Worm (Caenorhabditis elegans) whole organism, late embryonic: Measurements from ENCODE around the gene ZK813.6.

ENCODE experiments used
- C08G9.2 ChIP-seq: sonication (generic microtip); optimal IDR thresholded peaks from 2 replicates; lab custom pipeline; 2016; ENCODE audit warnings: mild to moderate bottlenecking, missing genetic modification characterization, moderate library complexity, missing compliant biosample characterization
- K02D7.2 ChIP-seq: sonication (generic microtip); optimal IDR thresholded peaks from 2 replicates; lab custom pipeline; 2017; ENCODE audit warnings: mild to moderate bottlenecking, missing genetic modification characterization, missing compliant biosample characterization
- Y22D7AL.16 ChIP-seq: sonication (generic microtip); optimal IDR thresholded peaks from 2 replicates; lab custom pipeline; 2016; ENCODE audit warnings: missing genetic modification characterization, missing compliant biosample characterization
- ahr-1 ChIP-seq: sonication (generic microtip); optimal IDR thresholded peaks from 2 replicates; lab custom pipeline; 2016; ENCODE audit warnings: missing genetic modification characterization, missing compliant biosample characterization
- ama-1 ChIP-seq: fragments of 150-350 bp; optimal IDR thresholded peaks from 2 replicates; lab custom pipeline; 2014
- ceh-18 ChIP-seq: sonication (generic microtip); optimal IDR thresholded peaks from 2 replicates; lab custom pipeline; 2016; ENCODE audit warnings: missing genetic modification characterization, missing compliant biosample characterization
- ceh-19 ChIP-seq: fragments of 200-800 bp; sonication (Bioruptor generic); optimal IDR thresholded peaks from 2 replicates; lab custom pipeline; 2018; ENCODE audit warnings: mild to moderate bottlenecking, missing genetic modification characterization, missing compliant biosample characterization
- ceh-2 ChIP-seq: sonication (generic microtip); optimal IDR thresholded peaks from 2 replicates; lab custom pipeline; 2016; ENCODE audit warnings: missing genotype, missing genetic modification characterization, missing compliant biosample characterization
- ceh-31 ChIP-seq: sonication (generic microtip); optimal IDR thresholded peaks from 2 replicates; lab custom pipeline; 2016; ENCODE audit warnings: missing genetic modification characterization, missing compliant biosample characterization
- ceh-34 ChIP-seq: sonication (generic microtip); optimal IDR thresholded peaks from 2 replicates; lab custom pipeline; 2016; ENCODE audit warnings: mild to moderate bottlenecking, missing genetic modification characterization, missing compliant biosample characterization
- ceh-48 ChIP-seq: sonication (generic microtip); optimal IDR thresholded peaks from 2 replicates; lab custom pipeline; 2016; ENCODE audit warnings: missing genetic modification characterization, inconsistent platforms, missing compliant biosample characterization
- ceh-9 ChIP-seq: sonication (generic microtip); optimal IDR thresholded peaks from 2 replicates; lab custom pipeline; 2016; ENCODE audit warnings: mild to moderate bottlenecking, missing genetic modification characterization, inconsistent platforms, missing compliant biosample characterization
- che-1 ChIP-seq: sonication (generic microtip); optimal IDR thresholded peaks from 2 replicates; lab custom pipeline; 2016; ENCODE audit warnings: mild to moderate bottlenecking, missing genetic modification characterization, missing compliant biosample characterization
- elt-2 ChIP-seq: sonication (generic microtip); optimal IDR thresholded peaks from 2 replicates; lab custom pipeline; 2016; ENCODE audit warnings: missing genetic modification reagents, missing genetic modification characterization, missing compliant biosample characterization
- elt-4 ChIP-seq: sonication (generic microtip); optimal IDR thresholded peaks from 2 replicates; lab custom pipeline; 2016; ENCODE audit warnings: missing genetic modification characterization, missing compliant biosample characterization
- eyg-1 ChIP-seq: sonication (generic microtip); optimal IDR thresholded peaks from 2 replicates; lab custom pipeline; 2016; ENCODE audit warnings: missing genotype, missing genetic modification characterization, missing compliant biosample characterization
- fax-1 ChIP-seq: sonication (generic microtip); optimal IDR thresholded peaks from 2 replicates; lab custom pipeline; 2016; ENCODE audit warnings: missing genotype, missing genetic modification characterization, missing compliant biosample characterization
- fkh-6 ChIP-seq: sonication (generic microtip); optimal IDR thresholded peaks from 2 replicates; lab custom pipeline; 2016; ENCODE audit warnings: missing genetic modification characterization, missing compliant biosample characterization
- gmeb-2 ChIP-seq: sonication (generic microtip); optimal IDR thresholded peaks from 2 replicates; lab custom pipeline; 2016; ENCODE audit warnings: missing genetic modification characterization, inconsistent platforms, missing compliant biosample characterization
- hlh-15 ChIP-seq: sonication (generic microtip); optimal IDR thresholded peaks from 2 replicates; lab custom pipeline; 2016; ENCODE audit warnings: missing genetic modification characterization, missing compliant biosample characterization
- hlh-6 ChIP-seq: sonication (generic microtip); optimal IDR thresholded peaks from 2 replicates; lab custom pipeline; 2016; ENCODE audit warnings: missing genotype, missing genetic modification characterization, missing compliant biosample characterization
- hlh-8 ChIP-seq: sonication (generic microtip); optimal IDR thresholded peaks from 2 replicates; lab custom pipeline; 2016; ENCODE audit warnings: missing genotype, missing genetic modification characterization, missing compliant biosample characterization
- lin-11 ChIP-seq: fragments of 200-800 bp; sonication (Bioruptor generic); optimal IDR thresholded peaks from 2 replicates; lab custom pipeline; 2018; ENCODE audit warnings: mild to moderate bottlenecking, missing genetic modification characterization, missing compliant biosample characterization
- mec-3 ChIP-seq: sonication (generic microtip); optimal IDR thresholded peaks from 2 replicates; lab custom pipeline; 2016; ENCODE audit warnings: borderline replicate concordance, missing genetic modification characterization, missing compliant biosample characterization
- nfya-1 ChIP-seq: sonication (generic microtip); optimal IDR thresholded peaks from 2 replicates; lab custom pipeline; 2017; ENCODE audit warnings: missing genetic modification characterization, mild to moderate bottlenecking, missing compliant biosample characterization, antibody characterized with exemption, moderate library complexity
- nhr-11 ChIP-seq: fragments of 150-350 bp; optimal IDR thresholded peaks from 2 replicates; lab custom pipeline; 2014; ENCODE audit warnings: missing biosample characterization, missing genetic modification characterization
- nhr-232 ChIP-seq: sonication (generic microtip); optimal IDR thresholded peaks from 2 replicates; lab custom pipeline; 2016; ENCODE audit warnings: missing genetic modification characterization, missing compliant biosample characterization
- odd-2 ChIP-seq: sonication (generic microtip); optimal IDR thresholded peaks from 2 replicates; lab custom pipeline; 2017; ENCODE audit warnings: antibody characterized with exemption, mild to moderate bottlenecking, missing genetic modification characterization, missing compliant biosample characterization
- pag-3 ChIP-seq: sonication (generic microtip); optimal IDR thresholded peaks from 2 replicates; lab custom pipeline; 2016; ENCODE audit warnings: missing compliant biosample characterization, missing genetic modification characterization, borderline replicate concordance
- pat-9 ChIP-seq: fragments of 200-800 bp; sonication (Bioruptor generic); optimal IDR thresholded peaks from 2 replicates; lab custom pipeline; 2018; ENCODE audit warnings: mild to moderate bottlenecking, missing genetic modification characterization, moderate library complexity, missing compliant biosample characterization
- pha-2 ChIP-seq: sonication (generic microtip); optimal IDR thresholded peaks from 2 replicates; lab custom pipeline; 2017; ENCODE audit warnings: mild to moderate bottlenecking, missing genetic modification characterization, missing compliant biosample characterization
- pros-1 ChIP-seq: fragments of 150-350 bp; optimal IDR thresholded peaks from 2 replicates; lab custom pipeline; 2014; ENCODE audit warnings: missing biosample characterization, missing genetic modification reagents, missing genetic modification characterization
- rnt-1 ChIP-seq: sonication (generic microtip); optimal IDR thresholded peaks from 2 replicates; lab custom pipeline; 2016; ENCODE audit warnings: missing genetic modification characterization, missing compliant biosample characterization
- sdc-2 ChIP-seq: sonication (generic microtip); optimal IDR thresholded peaks from 2 replicates; lab custom pipeline; 2016; ENCODE audit warnings: missing genotype, missing genetic modification characterization, missing compliant biosample characterization
- sox-2 ChIP-seq: fragments of 200-800 bp; sonication (Bioruptor generic); IDR thresholded peaks from 2 replicates; pipeline ENCODE4 v1.3.6; 2022; ENCODE audit warnings: missing genetic modification reagents, missing genetic modification characterization, missing compliant biosample characterization
- tbx-2 ChIP-seq: sonication (generic microtip); optimal IDR thresholded peaks from 2 replicates; lab custom pipeline; 2016; ENCODE audit warnings: missing genetic modification characterization, missing compliant biosample characterization
- ttx-3 ChIP-seq: sonication (generic microtip); optimal IDR thresholded peaks from 2 replicates; lab custom pipeline; 2016; ENCODE audit warnings: missing genetic modification reagents, missing genetic modification characterization, missing compliant biosample characterization
- unc-3 ChIP-seq, 2 experiments: fragments of 200-800 bp in 1 of 2; sonication (Bioruptor generic) in 1 of 2; sonication (generic microtip) in 1 of 2; conservative IDR thresholded peaks in 1 of 2; optimal IDR thresholded peaks in 1 of 2; 2 replicates each; pipeline versions ENCODE4 v1.3.6 to Lab custom; 2016 to 2022; ENCODE audit warnings: missing compliant biosample characterization in 2 of 2, missing genetic modification characterization in 2 of 2, missing genetic modification reagents in 1 of 2
- unc-42 ChIP-seq: sonication (generic microtip); optimal IDR thresholded peaks from 2 replicates; lab custom pipeline; 2016; ENCODE audit warnings: missing genotype, missing genetic modification characterization, missing compliant biosample characterization
- unc-55 ChIP-seq: sonication (generic microtip); optimal IDR thresholded peaks from 2 replicates; lab custom pipeline; 2017; ENCODE audit warnings: missing biosample characterization, missing genetic modification reagents, missing genetic modification characterization
- unc-86 ChIP-seq: sonication (generic microtip); optimal IDR thresholded peaks from 2 replicates; lab custom pipeline; 2016; ENCODE audit warnings: missing genetic modification characterization, missing compliant biosample characterization

ZK813.6 gene

DNA sequence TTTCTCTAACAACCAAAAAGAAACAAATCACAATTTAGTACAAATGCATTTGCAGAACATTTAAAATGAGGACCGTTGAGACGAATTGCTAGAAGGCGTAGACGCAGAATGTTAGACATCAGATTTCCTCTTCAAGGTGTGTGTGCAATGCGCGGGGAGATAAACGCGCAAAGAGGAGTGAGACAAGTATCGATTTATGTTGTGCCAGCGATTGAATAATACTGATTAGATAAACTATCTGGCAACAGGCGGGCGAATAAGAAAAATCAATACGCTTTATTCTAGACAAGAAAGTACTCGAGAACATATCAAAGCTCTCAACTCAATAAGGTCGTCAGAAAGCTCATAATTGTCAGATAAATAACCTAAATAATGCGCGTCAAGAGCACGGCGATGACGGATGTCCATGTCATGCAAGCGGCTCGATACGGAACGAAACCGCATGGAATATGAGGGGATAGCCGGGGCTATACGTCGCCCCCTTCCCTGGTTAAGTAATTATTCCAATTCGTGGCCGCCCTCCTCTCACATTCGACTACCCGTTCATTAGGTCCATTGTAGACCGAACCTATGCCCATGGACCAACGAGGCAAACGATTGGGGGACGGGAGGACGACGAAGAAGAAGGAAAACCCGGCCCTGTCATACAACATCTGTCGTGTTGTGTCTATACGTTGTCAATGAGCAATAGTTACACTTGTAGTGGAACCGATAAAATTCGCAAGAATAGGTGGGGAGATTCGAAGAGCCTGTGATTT, 42.6 kb downstream of the ZK813.6 start:
- peak; percentile 56 for TF ChIP-seq unc-42
- TF ChIP-seq elt-2 (tag; lab: Kevin White, UChicago), result peak; percentile 61
- no peak for TF ChIP-seq pros-1 (tag; lab: Kevin White, UChicago)
- TF ChIP-seq ceh-31 (tag; lab: Kevin White, UChicago), result peak; percentile 26
- peak; percentile 9 for TF ChIP-seq tbx-2
- peak; percentile 36 for TF ChIP-seq ceh-48 (tag; lab: Kevin White, UChicago)
- TF ChIP-seq ceh-9, result no peak
- TF ChIP-seq sdc-2 (tag; lab: Kevin White, UChicago), result peak; percentile 42
- TF ChIP-seq ahr-1, result no peak
- TF ChIP-seq, all 69 proteins: peak for 6

DNA sequence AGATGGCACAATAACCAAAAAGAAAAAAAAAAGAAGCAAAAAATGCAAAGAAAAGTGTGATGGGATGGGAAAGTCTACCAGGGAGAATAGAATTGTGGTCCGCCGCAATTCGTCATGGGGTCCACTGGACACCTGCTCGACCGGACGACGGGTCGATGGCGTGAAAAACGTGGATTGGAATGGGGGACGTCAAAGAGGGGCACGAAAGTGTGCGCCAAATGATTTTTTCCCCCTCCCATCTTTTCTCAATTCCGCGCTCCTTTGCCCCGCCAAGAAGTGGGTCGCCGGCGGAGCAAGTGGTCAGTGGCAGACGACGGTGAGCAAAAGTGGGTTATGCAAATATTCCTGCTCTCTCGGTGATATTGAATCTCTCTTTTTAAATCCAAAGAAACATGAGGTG, 43.3 kb downstream of the ZK813.6 start:
- TF ChIP-seq ceh-34 (no peak), ttx-3 (tag; lab: Kevin White, UChicago) (no peak), pag-3 (tag; lab: Kevin White, UChicago) (no peak), hlh-15 (tag; lab: Kevin White, UChicago) (no peak), K02D7.2 (tag; lab: Kevin White, UChicago) (no peak), ceh-9 (peak; percentile 19)

DNA sequence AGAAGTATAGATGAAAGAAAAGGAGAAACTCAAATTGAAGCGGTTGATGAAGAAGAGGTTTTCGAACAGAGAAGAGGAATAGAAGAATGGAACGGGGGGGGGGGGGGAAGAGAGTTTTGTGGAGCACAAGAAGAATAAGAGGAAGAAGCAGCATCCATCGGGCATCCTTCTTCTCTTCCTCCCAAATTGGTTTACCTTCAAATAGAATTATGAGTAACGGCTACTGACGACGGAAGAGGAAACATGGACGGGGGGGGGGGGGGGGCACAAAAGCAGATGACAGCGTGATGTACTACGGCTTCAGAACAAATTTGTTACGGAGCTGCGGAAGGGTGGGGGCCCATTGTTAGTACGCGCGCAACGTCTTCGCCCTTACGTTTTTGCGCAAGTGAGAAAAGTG, 44.7 kb downstream of the ZK813.6 start:
- no peak for TF ChIP-seq ama-1
- TF ChIP-seq ahr-1, result no peak
- TF ChIP-seq unc-42, result peak; percentile 92
- peak; percentile 47 for TF ChIP-seq ceh-19 (GFP tag; lab: Kevin White, UChicago)
- TF ChIP-seq, all 69 proteins: peak for 2

- TF ChIP-seq gmeb-2 (tag; lab: Kevin White, UChicago), result no peak
- TF ChIP-seq sdc-2 (tag; lab: Kevin White, UChicago), result no peak
- TF ChIP-seq fkh-6 (tag; lab: Kevin White, UChicago), result no peak
- TF ChIP-seq elt-4 (tag; lab: Kevin White, UChicago), result no peak
- no peak for TF ChIP-seq ceh-9
- no peak for TF ChIP-seq lin-11 (tag; lab: Kevin White, UChicago)
- TF ChIP-seq odd-2, result no peak
- no peak for TF ChIP-seq unc-3 (GFP tag; conservative IDR thresholded peaks at IDR 0.05; lab: Robert Waterston, UW)
- TF ChIP-seq unc-3 (tag; optimal IDR thresholded peaks at IDR 0.05; lab: Kevin White, UChicago), result no peak
- no peak for TF ChIP-seq hlh-8 (tag; lab: Kevin White, UChicago)
- no peak for TF ChIP-seq nhr-11 (tag; lab: Kevin White, UChicago)
- no peak for TF ChIP-seq ahr-1
- TF ChIP-seq ttx-3 (tag; lab: Kevin White, UChicago), result no peak
- TF ChIP-seq C08G9.2 (tag; lab: Kevin White, UChicago), result no peak
- TF ChIP-seq, all 69 proteins: peak for 0
These were observed 45.7 kb downstream of the ZK813.6 start for ce11 chrX:3470307-3470706.

- TF ChIP-seq pros-1 (tag; lab: Kevin White, UChicago), result peak; percentile 6
- TF ChIP-seq Y22D7AL.16 (tag; lab: Kevin White, UChicago), result no peak
- peak; percentile 45 for TF ChIP-seq che-1 (tag; lab: Kevin White, UChicago)
- TF ChIP-seq elt-2 (tag; lab: Kevin White, UChicago), result peak; percentile 64
- no peak for TF ChIP-seq ttx-3 (tag; lab: Kevin White, UChicago)
- TF ChIP-seq ceh-19 (GFP tag; lab: Kevin White, UChicago), result no peak
- TF ChIP-seq unc-86, result no peak
- TF ChIP-seq unc-55, result peak; percentile 65
- peak; percentile 38 for TF ChIP-seq nfya-1 (tag; lab: Kevin White, UChicago)
- TF ChIP-seq mec-3 (tag; lab: Kevin White, UChicago), result no peak
- TF ChIP-seq unc-3 (GFP tag; conservative IDR thresholded peaks at IDR 0.05; lab: Robert Waterston, UW), result no peak
- no peak for TF ChIP-seq unc-3 (tag; optimal IDR thresholded peaks at IDR 0.05; lab: Kevin White, UChicago)
- TF ChIP-seq C08G9.2 (tag; lab: Kevin White, UChicago), result no peak
- peak; percentile 26 for TF ChIP-seq ceh-2
- peak; percentile 80 for TF ChIP-seq ceh-31 (tag; lab: Kevin White, UChicago)
- TF ChIP-seq gmeb-2 (tag; lab: Kevin White, UChicago), result no peak
- TF ChIP-seq pat-9 (tag; lab: Kevin White, UChicago), result no peak
- TF ChIP-seq sdc-2 (tag; lab: Kevin White, UChicago), result peak; percentile 62
- peak; percentile 48 for TF ChIP-seq ceh-34
- TF ChIP-seq sox-2, result peak; percentile 64
- peak; percentile 71 for TF ChIP-seq tbx-2
- peak; percentile 47 for TF ChIP-seq nhr-232
- TF ChIP-seq ceh-18 (tag; lab: Kevin White, UChicago), result peak; percentile 30
- peak; percentile 31 for TF ChIP-seq hlh-6 (tag; lab: Kevin White, UChicago)
- TF ChIP-seq pha-2 (tag; lab: Kevin White, UChicago), result peak; percentile 48
- no peak for TF ChIP-seq fax-1 (tag; lab: Kevin White, UChicago)
- peak; percentile 28 for TF ChIP-seq rnt-1 (tag; lab: Kevin White, UChicago)
- TF ChIP-seq eyg-1 (tag; lab: Kevin White, UChicago), result peak; percentile 25
These were observed 47.6 kb downstream of the ZK813.6 start for ce11 chrX:3472226-3472625.
